Worm (Caenorhabditis elegans) whole organism, L1 larva: ENCODE data around the gene F54E12.2.

Experiments
- lin-13 ChIP-seq: fragments of 150-350 bp; optimal IDR thresholded peaks from 2 replicates; lab custom pipeline; 2014; ENCODE audit warnings: missing biosample characterization, missing genetic modification reagents, missing genetic modification characterization
- lin-39 ChIP-seq: fragments of 150-350 bp; optimal IDR thresholded peaks from 2 replicates; lab custom pipeline; 2014; ENCODE audit warnings: missing biosample characterization, missing genetic modification reagents, missing genetic modification characterization
- nhr-77 ChIP-seq: fragments of 150-350 bp; optimal IDR thresholded peaks from 2 replicates; lab custom pipeline; 2014; ENCODE audit warnings: missing biosample characterization, missing genetic modification characterization
- sox-4 ChIP-seq: sonication (generic microtip); optimal IDR thresholded peaks from 2 replicates; lab custom pipeline; 2016; ENCODE audit warnings: missing genetic modification characterization, missing compliant biosample characterization
- ztf-11 ChIP-seq, 2 experiments: sonication (generic microtip); optimal IDR thresholded peaks; 2 replicates each; lab custom pipeline; 2016 to 2017; ENCODE audit warnings: missing genetic modification characterization in 2 of 2, missing biosample characterization in 1 of 2, missing compliant biosample characterization in 1 of 2

DNA sequence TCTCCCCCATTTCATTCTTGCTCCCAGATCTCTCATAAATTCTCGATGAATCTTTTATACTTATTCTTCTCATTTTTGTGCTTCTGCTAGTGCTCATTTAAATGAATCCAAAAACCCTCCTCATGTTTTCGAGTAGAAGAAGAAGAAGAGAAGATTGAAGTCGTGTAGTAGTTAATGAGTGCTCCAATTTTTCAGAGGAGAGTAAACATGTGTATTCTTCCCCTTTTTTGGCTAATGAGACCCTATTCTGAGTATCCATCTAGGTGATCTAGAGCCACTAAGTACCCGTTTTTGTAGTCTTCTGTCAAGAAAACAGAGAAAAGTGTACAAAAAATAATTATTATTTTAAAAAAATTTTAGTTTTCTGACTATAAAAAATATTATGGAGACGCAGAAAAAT, 14.6 kb upstream of the F54E12.2 start:
- TF ChIP-seq ztf-11 (tag; optimal IDR thresholded peaks at IDR 0.05; lab: Kevin White, UChicago) (no peak), lin-13 (GFP tag; lab: Kevin White, UChicago) (no peak), sox-4 (tag; lab: Kevin White, UChicago) (no peak), lin-39 (tag; lab: Kevin White, UChicago) (no peak), nhr-77 (no peak)
